Fruit fly (Drosophila melanogaster): ENCODE results near the gene CG33285.

DNA sequence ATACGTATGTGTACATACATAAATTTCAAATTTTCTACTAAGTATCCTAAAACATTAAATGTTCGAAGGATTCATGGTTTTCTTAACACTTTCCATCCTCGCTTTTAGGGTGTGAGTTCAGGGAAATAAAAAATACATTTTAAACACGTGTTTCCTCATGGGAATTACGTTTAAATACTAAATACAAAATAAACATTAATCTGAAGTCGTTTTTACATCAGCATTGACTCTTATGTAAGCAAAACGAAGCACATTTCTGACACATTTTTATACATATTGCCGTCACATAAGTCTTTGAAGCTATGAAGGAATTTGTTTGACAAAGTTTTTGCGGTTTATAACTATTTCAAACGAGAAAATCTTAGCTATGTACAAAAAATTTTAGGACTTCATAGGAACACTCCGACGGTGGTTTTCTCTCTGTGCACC, 10.2 kb upstream of the CG33285 start:
- TF ChIP-seq ATbp (GFP tag; optimal IDR thresholded peaks at IDR 0.05) = no peak
- TF ChIP-seq Rfx (GFP tag; IDR thresholded peaks at IDR 0.05) = no peak
- TF ChIP-seq CG18599 (GFP tag; optimal IDR thresholded peaks at IDR 0.05) = no peak
- no peak for TF ChIP-seq br (optimal IDR thresholded peaks at IDR 0.05)
- TF ChIP-seq trh (GFP tag; optimal IDR thresholded peaks at IDR 0.05) = no peak
- no peak for TF ChIP-seq CG10321 (GFP tag; IDR thresholded peaks at IDR 0.05)
- no peak for TF ChIP-seq sr (GFP tag; IDR thresholded peaks at IDR 0.05)
- no peak for TF ChIP-seq PHDP (tag; optimal IDR thresholded peaks at IDR 0.05)
- no peak for TF ChIP-seq Lim3 (GFP tag; IDR thresholded peaks at IDR 0.05)
- no peak for TF ChIP-seq CG30403 (GFP tag; optimal IDR thresholded peaks at IDR 0.05)
- no peak for TF ChIP-seq Hr51 (GFP tag; optimal IDR thresholded peaks at IDR 0.05)
- no peak for TF ChIP-seq Atf6 (GFP tag; IDR thresholded peaks at IDR 0.05)

Measured in whole organism, embryonic.